Fruit fly (Drosophila melanogaster) whole organism, embryonic: ENCODE data around the gene Kyat.

Experiments used
- Atf6 ChIP-seq: fragments of 200-800 bp; sonication (Bioruptor generic); IDR thresholded peaks from 2 replicates; pipeline ENCODE4 v1.3.6; 2022; ENCODE audit warnings: missing biosample characterization, missing genetic modification characterization
- Bteb2 ChIP-seq: fragments of 200-800 bp; sonication (Bioruptor generic); optimal IDR thresholded peaks from 2 replicates; lab custom pipeline; 2016; ENCODE audit warnings: missing biosample characterization, missing genetic modification characterization
- CG10565 ChIP-seq: fragments of 200-800 bp; sonication (Bioruptor generic); optimal IDR thresholded peaks from 3 replicates; lab custom pipeline; 2016; ENCODE audit warnings: missing biosample characterization, mild to moderate bottlenecking, missing genetic modification characterization
- CG17186 ChIP-seq: fragments of 200-800 bp; sonication (Bioruptor generic); optimal IDR thresholded peaks from 3 replicates; lab custom pipeline; 2017; ENCODE audit warnings: missing biosample characterization, missing genetic modification reagents, missing genetic modification characterization
- CG17359 ChIP-seq: fragments of 200-800 bp; sonication (Bioruptor generic); optimal IDR thresholded peaks from 3 replicates; lab custom pipeline; 2018; ENCODE audit warnings: missing biosample characterization, mild to moderate bottlenecking, missing genetic modification characterization, moderate library complexity
- CG18476 ChIP-seq: fragments of 200-800 bp; sonication (Bioruptor generic); optimal IDR thresholded peaks from 2 replicates; lab custom pipeline; 2016; ENCODE audit warnings: missing biosample characterization, mild to moderate bottlenecking, missing genetic modification characterization
- CG3065 ChIP-seq: fragments of 200-800 bp; sonication (Bioruptor generic); optimal IDR thresholded peaks from 2 replicates; lab custom pipeline; 2016; ENCODE audit warnings: missing biosample characterization, missing genetic modification characterization
- CG32767 ChIP-seq: fragments of 200-800 bp; sonication (Bioruptor generic); IDR thresholded peaks from 2 replicates; pipeline ENCODE4 v1.3.6; 2022; ENCODE audit warnings: missing biosample characterization, missing genetic modification characterization
- CG33557 ChIP-seq: fragments of 200-800 bp; sonication (Bioruptor generic); optimal IDR thresholded peaks from 2 replicates; lab custom pipeline; 2019; ENCODE audit warnings: missing biosample characterization, mild to moderate bottlenecking, missing genetic modification characterization, moderate library complexity
- CG4282 ChIP-seq: fragments of 200-800 bp; sonication (Bioruptor generic); optimal IDR thresholded peaks from 2 replicates; lab custom pipeline; 2016; ENCODE audit warnings: missing biosample characterization, missing genetic modification characterization
- CG43689 ChIP-seq: fragments of 200-800 bp; sonication (Bioruptor generic); IDR thresholded peaks from 2 replicates; pipeline ENCODE4 v1.3.6; 2022; ENCODE audit warnings: missing biosample characterization, missing genetic modification characterization
- CG6854 ChIP-seq: fragments of 200-800 bp; sonication (Bioruptor generic); optimal IDR thresholded peaks from 3 replicates; lab custom pipeline; 2017; ENCODE audit warnings: missing biosample characterization, mild to moderate bottlenecking, missing genetic modification characterization
- CG7556 ChIP-seq: fragments of 200-800 bp; sonication (Bioruptor generic); optimal IDR thresholded peaks from 2 replicates; lab custom pipeline; 2017; ENCODE audit warnings: missing biosample characterization, mild to moderate bottlenecking, missing genetic modification characterization
- CG7745 ChIP-seq: fragments of 200-800 bp; sonication (Bioruptor generic); optimal IDR thresholded peaks from 2 replicates; lab custom pipeline; 2018; ENCODE audit warnings: missing biosample characterization, mild to moderate bottlenecking, missing genetic modification characterization, moderate library complexity
- CG8359 ChIP-seq: fragments of 200-800 bp; sonication (Bioruptor generic); optimal IDR thresholded peaks from 2 replicates; lab custom pipeline; 2017; ENCODE audit warnings: missing biosample characterization, mild to moderate bottlenecking, missing genetic modification characterization, borderline replicate concordance
- CG8478 ChIP-seq: fragments of >200 bp; optimal IDR thresholded peaks from 2 replicates; lab custom pipeline; 2018
- CG9215 ChIP-seq: fragments of 200-800 bp; sonication (Bioruptor generic); IDR thresholded peaks from 2 replicates; pipeline ENCODE4 v1.3.6; 2022; ENCODE audit warnings: missing biosample characterization, missing genetic modification characterization
- CoRest ChIP-seq: fragments of 200-800 bp; sonication (Bioruptor generic); optimal IDR thresholded peaks from 3 replicates; lab custom pipeline; 2018; ENCODE audit warnings: missing biosample characterization, mild to moderate bottlenecking, missing genetic modification characterization, moderate library complexity
- CrebB ChIP-seq: fragments of 200-800 bp; sonication (Bioruptor generic); optimal IDR thresholded peaks from 3 replicates; lab custom pipeline; 2018; ENCODE audit warnings: missing biosample characterization, mild to moderate bottlenecking, missing genetic modification characterization
- Eip74EF ChIP-seq, 2 experiments: fragments of 200-800 bp in 1 of 2; fragments of >200 bp in 1 of 2; sonication (Bioruptor generic) in 1 of 2; optimal IDR thresholded peaks; 2 replicates each; lab custom pipeline; 2017 to 2019; ENCODE audit warnings: missing biosample characterization in 2 of 2, missing genetic modification characterization in 2 of 2, mild to moderate bottlenecking in 1 of 2, moderate library complexity in 1 of 2
- HLH54F ChIP-seq: fragments of 200-800 bp; sonication (Bioruptor generic); optimal IDR thresholded peaks from 3 replicates; lab custom pipeline; 2016; ENCODE audit warnings: missing biosample characterization, missing genetic modification characterization
- Hsf ChIP-seq: fragments of 200-800 bp; sonication (Bioruptor generic); optimal IDR thresholded peaks from 3 replicates; lab custom pipeline; 2016; ENCODE audit warnings: missing biosample characterization, missing genetic modification characterization
- Lhr ChIP-seq: fragments of 200-800 bp; sonication (Bioruptor generic); optimal IDR thresholded peaks from 3 replicates; lab custom pipeline; 2017; ENCODE audit warnings: mild to moderate bottlenecking, missing biosample characterization, missing genetic modification reagents, missing genetic modification characterization
- NFAT ChIP-seq: fragments of 200-800 bp; sonication (Bioruptor generic); IDR thresholded peaks from 2 replicates; pipeline ENCODE4 v1.3.6; 2022; ENCODE audit warnings: missing biosample characterization, missing genetic modification characterization
- Neu2 ChIP-seq: fragments of 200-800 bp; sonication (Bioruptor generic); optimal IDR thresholded peaks from 3 replicates; lab custom pipeline; 2016; ENCODE audit warnings: missing biosample characterization, missing genetic modification characterization, borderline replicate concordance
- Sox100B ChIP-seq: fragments of 200-800 bp; sonication (Bioruptor generic); optimal IDR thresholded peaks from 3 replicates; lab custom pipeline; 2018; ENCODE audit warnings: missing biosample characterization, mild to moderate bottlenecking, missing genetic modification characterization
- ac ChIP-seq: fragments of 200-800 bp; sonication (Bioruptor generic); optimal IDR thresholded peaks from 3 replicates; lab custom pipeline; 2017; ENCODE audit warnings: missing biosample characterization, mild to moderate bottlenecking, missing genetic modification characterization
- bcd ChIP-seq: fragments of 200-800 bp; sonication (Bioruptor generic); optimal IDR thresholded peaks from 2 replicates; lab custom pipeline; 2017; ENCODE audit warnings: missing biosample characterization, mild to moderate bottlenecking, missing genetic modification characterization
- cato ChIP-seq: fragments of 200-800 bp; sonication (Bioruptor generic); optimal IDR thresholded peaks from 2 replicates; lab custom pipeline; 2016; ENCODE audit warnings: missing biosample characterization, missing genetic modification characterization, borderline replicate concordance
- cg ChIP-seq: fragments of 200-800 bp; sonication (Bioruptor generic); optimal IDR thresholded peaks from 3 replicates; lab custom pipeline; 2019; ENCODE audit warnings: missing biosample characterization, mild to moderate bottlenecking, missing genetic modification characterization, moderate library complexity
- chif ChIP-seq, 2 experiments: fragments of 200-800 bp; sonication (Bioruptor generic); optimal IDR thresholded peaks; 3 replicates each; lab custom pipeline; 2016; ENCODE audit warnings: missing biosample characterization in 2 of 2, missing genetic modification characterization in 2 of 2
- crol ChIP-seq: fragments of 200-800 bp; sonication (Bioruptor generic); IDR thresholded peaks from 2 replicates; pipeline ENCODE4 v1.3.6; 2022; ENCODE audit warnings: missing biosample characterization, missing genetic modification characterization
- disco-r ChIP-seq: fragments of 200-800 bp; sonication (Bioruptor generic); optimal IDR thresholded peaks from 2 replicates; lab custom pipeline; 2016; ENCODE audit warnings: missing biosample characterization, missing genetic modification characterization
- eve ChIP-seq, 2 experiments: fragments of >200 bp; optimal IDR thresholded peaks; 2 replicates each; lab custom pipeline; 2017; ENCODE audit warnings: missing biosample characterization in 2 of 2, missing genetic modification characterization in 2 of 2
- fu2 ChIP-seq: fragments of 200-800 bp; sonication (Bioruptor generic); optimal IDR thresholded peaks from 2 replicates; lab custom pipeline; 2016; ENCODE audit warnings: missing biosample characterization, missing genetic modification characterization
- gcm ChIP-seq: fragments of 200-800 bp; sonication (Bioruptor generic); optimal IDR thresholded peaks from 2 replicates; lab custom pipeline; 2019; ENCODE audit warnings: missing biosample characterization, mild to moderate bottlenecking, missing genetic modification characterization, moderate library complexity
- gsb ChIP-seq: fragments of 200-800 bp; sonication (Bioruptor generic); IDR thresholded peaks from 2 replicates; pipeline ENCODE4 v1.3.6; 2022; ENCODE audit warnings: missing biosample characterization, missing genetic modification characterization
- jing ChIP-seq: fragments of 200-800 bp; sonication (Bioruptor generic); optimal IDR thresholded peaks from 2 replicates; lab custom pipeline; 2018; ENCODE audit warnings: missing biosample characterization, mild to moderate bottlenecking, missing genetic modification characterization
- jumu ChIP-seq: fragments of 200-800 bp; sonication (Bioruptor generic); optimal IDR thresholded peaks from 3 replicates; lab custom pipeline; 2016; ENCODE audit warnings: missing biosample characterization, missing genetic modification characterization
- lmd ChIP-seq: fragments of 200-800 bp; sonication (Bioruptor generic); IDR thresholded peaks from 2 replicates; pipeline ENCODE4 v1.3.6; 2022; ENCODE audit warnings: missing biosample characterization, missing genetic modification characterization
- lov ChIP-seq, 2 experiments: fragments of 200-800 bp in 1 of 2; fragments of >200 bp in 1 of 2; sonication (Bioruptor generic) in 1 of 2; IDR thresholded peaks in 1 of 2; optimal IDR thresholded peaks in 1 of 2; 2 replicates in 1 of 2; 3 replicates in 1 of 2; pipeline versions ENCODE4 v1.3.6 to Lab custom; 2017 to 2022; ENCODE audit warnings: missing biosample characterization in 1 of 2, missing genetic modification characterization in 1 of 2
- pfk ChIP-seq: fragments of 200-800 bp; sonication (Bioruptor generic); optimal IDR thresholded peaks from 2 replicates; lab custom pipeline; 2018; ENCODE audit warnings: missing biosample characterization, mild to moderate bottlenecking, missing genetic modification characterization, moderate library complexity
- sens ChIP-seq: fragments of 200-800 bp; sonication (Bioruptor generic); peaks from one replicate; lab custom pipeline; 2016; ENCODE audit warnings: missing biosample characterization, missing genetic modification characterization
- seq ChIP-seq: fragments of 200-800 bp; sonication (Bioruptor generic); IDR thresholded peaks from 2 replicates; pipeline ENCODE4 v1.3.6; 2022; ENCODE audit warnings: missing biosample characterization, missing genetic modification characterization
- slp2 ChIP-seq: fragments of 200-800 bp; sonication (Bioruptor generic); optimal IDR thresholded peaks from 2 replicates; lab custom pipeline; 2016; ENCODE audit warnings: missing biosample characterization, missing genetic modification characterization
- tll ChIP-seq, 2 experiments: fragments of 200-800 bp in 1 of 2; fragments of >200 bp in 1 of 2; sonication (Bioruptor generic) in 1 of 2; optimal IDR thresholded peaks; 2 replicates each; lab custom pipeline; 2017 to 2019; ENCODE audit warnings: missing biosample characterization in 2 of 2, missing genetic modification characterization in 2 of 2, mild to moderate bottlenecking in 1 of 2, moderate library complexity in 1 of 2
- wor ChIP-seq: fragments of 200-800 bp; sonication (Bioruptor generic); IDR thresholded peaks from 2 replicates; pipeline ENCODE4 v1.3.6; 2022; ENCODE audit warnings: missing biosample characterization, missing genetic modification characterization

The Kyat gene

DNA sequence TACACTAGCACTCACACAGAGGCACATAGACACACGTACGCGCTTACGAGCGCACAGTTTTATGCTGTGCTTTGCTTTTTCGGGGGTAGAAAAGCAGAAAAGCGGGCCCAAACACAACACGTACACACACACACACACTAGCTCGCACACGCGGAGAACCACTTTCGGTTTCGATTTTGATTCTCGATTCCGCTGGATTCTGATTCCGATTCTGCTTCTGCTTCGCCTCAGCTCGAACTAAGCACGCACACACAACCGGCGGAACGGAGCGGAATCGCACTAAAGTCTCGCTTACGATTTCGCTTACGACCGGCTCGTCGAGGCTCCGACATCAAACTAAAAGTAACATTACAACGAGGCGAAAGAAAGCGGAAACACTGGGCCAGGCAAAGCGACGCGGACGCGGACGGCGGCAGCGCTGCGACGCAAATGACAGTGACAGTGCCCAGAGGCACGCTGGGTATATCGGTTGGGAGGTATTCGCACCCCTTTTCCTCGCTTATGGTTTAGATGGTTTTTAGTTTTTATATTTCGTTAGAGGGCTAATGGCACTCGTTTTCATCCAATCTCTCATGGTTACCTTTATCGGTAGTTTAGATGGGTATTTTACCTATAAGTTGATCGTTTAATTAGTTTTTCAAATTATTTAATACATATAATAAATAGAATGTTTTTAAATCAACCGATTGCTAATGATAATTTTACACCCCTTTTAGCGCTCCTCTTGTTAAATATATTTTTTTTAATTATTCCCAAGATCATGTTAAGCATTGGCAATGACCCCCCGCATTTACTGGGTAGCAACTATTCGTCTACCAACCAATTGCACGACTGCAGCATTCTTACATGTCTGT, 44.1 kb downstream of the Kyat start (continued):
- TF ChIP-seq CrebB (tag; lab: Kevin White, UChicago): peak; percentile 25
- TF ChIP-seq bcd: peak; percentile 73
- peak; percentile 2 to 40 for TF ChIP-seq chif (GFP tag; optimal IDR thresholded peaks at IDR 0.05; lab: Kevin White, UChicago)
- TF ChIP-seq CG8359 (GFP tag; lab: Kevin White, UChicago): peak; percentile 33
- TF ChIP-seq jing: no peak
- peak; percentile 70 for TF ChIP-seq lmd (GFP tag; lab: Robert Waterston, UW)
- peak; percentile 23 for TF ChIP-seq Bteb2
- peak; percentile 26 for TF ChIP-seq gcm (GFP tag; lab: Kevin White, UChicago)
- peak; percentile 21 for TF ChIP-seq CG10565 (GFP tag; lab: Kevin White, UChicago)
- no peak; the same call in 1 of the 2 replicates for TF ChIP-seq Atf6 (GFP tag; lab: Robert Waterston, UW)
- no peak for TF ChIP-seq CG43689 (GFP tag; lab: Robert Waterston, UW)
- no peak for TF ChIP-seq lov (optimal IDR thresholded peaks at IDR 0.05; lab: Kevin White, UChicago)
- 0 out of 3 replicates have a peak, but pooled peaks have one; percentile 67 for TF ChIP-seq lov (GFP tag; IDR thresholded peaks at IDR 0.05; lab: Robert Waterston, UW)
- TF ChIP-seq Neu2: no peak
- no peak for TF ChIP-seq gsb (GFP tag; lab: Robert Waterston, UW)
- no peak for TF ChIP-seq CG17186 (GFP tag; lab: Kevin White, UChicago)
- peak in 1 of 2 experiments; percentile 69 for TF ChIP-seq tll (GFP tag; optimal IDR thresholded peaks at IDR 0.05; lab: Kevin White, UChicago)
- TF ChIP-seq slp2 (GFP tag; lab: Kevin White, UChicago): no peak
- TF ChIP-seq sens (GFP tag; lab: Kevin White, UChicago): peak; percentile 94
- no peak for TF ChIP-seq fu2 (GFP tag; lab: Kevin White, UChicago)
- TF ChIP-seq disco-r: no peak
- peak; percentile 61; the same call in 1 of the 2 replicates for TF ChIP-seq seq
- TF ChIP-seq CG6854: peak; percentile 45
- peak; percentile 26 for TF ChIP-seq CG17359 (tag; lab: Kevin White, UChicago)
- TF ChIP-seq eve (GFP tag; optimal IDR thresholded peaks at IDR 0.05; lab: Kevin White, UChicago): peak in 1 of 2 experiments; percentile 94
- TF ChIP-seq jumu: peak; percentile 45
- peak; percentile 90 for TF ChIP-seq Sox100B (GFP tag; lab: Kevin White, UChicago)
- TF ChIP-seq CG32767 (GFP tag; lab: Robert Waterston, UW): peak; percentile 40
- TF ChIP-seq CoRest (tag; lab: Kevin White, UChicago): peak; percentile 84
- TF ChIP-seq HLH54F (GFP tag; lab: Kevin White, UChicago): peak; percentile 28
- TF ChIP-seq CG33557 (GFP tag; lab: Kevin White, UChicago): peak; percentile 81
- TF ChIP-seq NFAT (GFP tag; lab: Robert Waterston, UW): peak; percentile 25; the same call in 1 of the 2 replicates
- peak; percentile 26 for TF ChIP-seq CG4282 (GFP tag; lab: Kevin White, UChicago)
- peak; percentile 18 for TF ChIP-seq Hsf (GFP tag; lab: Kevin White, UChicago)
- peak; percentile 48 for TF ChIP-seq CG7745 (tag; lab: Kevin White, UChicago)
- peak; percentile 92 for TF ChIP-seq CG7556 (GFP tag; lab: Kevin White, UChicago)
- TF ChIP-seq pfk (GFP tag; lab: Kevin White, UChicago): peak; percentile 88
- peak; percentile 42 for TF ChIP-seq cato (GFP tag; lab: Kevin White, UChicago)
- peak; percentile 78; the same call in 1 of the 2 replicates for TF ChIP-seq crol (GFP tag; lab: Robert Waterston, UW)
- TF ChIP-seq Lhr (GFP tag; lab: Kevin White, UChicago): peak; percentile 31
- TF ChIP-seq cg (GFP tag; lab: Kevin White, UChicago): peak; percentile 93
- TF ChIP-seq wor (GFP tag; lab: Robert Waterston, UW): no peak; the same call in 1 of the 2 replicates
- TF ChIP-seq ac (GFP tag; lab: Kevin White, UChicago): peak; percentile 22
- TF ChIP-seq CG9215 (GFP tag; lab: Robert Waterston, UW): peak; percentile 55
- TF ChIP-seq Eip74EF (GFP tag; optimal IDR thresholded peaks at IDR 0.05; lab: Kevin White, UChicago): peak in 1 of 2 experiments; percentile 71
- peak; percentile 29 for TF ChIP-seq CG18476
- TF ChIP-seq CG8478 (lab: Kevin White, UChicago): peak; percentile 4
- TF ChIP-seq CG3065 (GFP tag; lab: Kevin White, UChicago): peak; percentile 2
